Worm (Caenorhabditis elegans): ENCODE measurements around the gene srg-48.

The srg-48 gene

DNA sequence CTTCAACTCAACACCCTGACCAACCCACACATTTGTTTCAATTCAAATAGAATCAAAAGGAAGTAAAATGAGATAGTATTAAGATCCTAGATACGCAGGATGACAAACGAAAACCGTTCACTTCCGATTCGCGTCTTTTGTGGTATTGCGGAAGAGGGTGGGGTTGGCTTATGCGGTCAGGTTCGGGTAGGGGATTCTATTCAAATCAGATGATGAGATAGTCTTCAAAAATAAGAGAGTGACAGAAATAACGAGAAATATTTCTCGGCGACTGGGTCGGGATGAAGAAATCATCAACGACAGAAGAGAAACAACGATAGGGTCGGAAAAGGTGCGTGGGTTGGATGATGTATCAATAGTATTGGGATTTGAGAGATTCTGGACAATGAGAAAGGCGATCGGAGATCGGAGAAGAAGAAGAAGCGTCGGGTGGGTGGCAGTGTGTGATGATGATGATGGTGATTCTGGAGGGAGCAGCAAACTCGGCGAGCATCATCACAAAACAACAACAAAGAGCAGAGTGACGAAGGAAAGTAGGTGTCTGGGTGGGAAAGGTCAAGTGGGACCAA lies 23.3 kb downstream of the srg-48 start (continued):
- TF ChIP-seq Y116A8C.19 (tag; optimal IDR thresholded peaks at IDR 0.05; ENCODE audit: borderline replicate concordance) (no peak), mep-1 (tag; optimal IDR thresholded peaks at IDR 0.05) (peak; percentile 72), nhr-19 (GFP tag; conservative IDR thresholded peaks at IDR 0.05) (peak; percentile 6; the same call in 1 of the 2 replicates), egl-27 (tag; optimal IDR thresholded peaks at IDR 0.05) (no peak), unc-130 (tag; optimal IDR thresholded peaks at IDR 0.05) (peak; percentile 17), lir-3 (tag; optimal IDR thresholded peaks at IDR 0.05; ENCODE audit: poor library complexity) (no peak), C16A3.4 (tag; optimal IDR thresholded peaks at IDR 0.05) (no peak)

DNA sequence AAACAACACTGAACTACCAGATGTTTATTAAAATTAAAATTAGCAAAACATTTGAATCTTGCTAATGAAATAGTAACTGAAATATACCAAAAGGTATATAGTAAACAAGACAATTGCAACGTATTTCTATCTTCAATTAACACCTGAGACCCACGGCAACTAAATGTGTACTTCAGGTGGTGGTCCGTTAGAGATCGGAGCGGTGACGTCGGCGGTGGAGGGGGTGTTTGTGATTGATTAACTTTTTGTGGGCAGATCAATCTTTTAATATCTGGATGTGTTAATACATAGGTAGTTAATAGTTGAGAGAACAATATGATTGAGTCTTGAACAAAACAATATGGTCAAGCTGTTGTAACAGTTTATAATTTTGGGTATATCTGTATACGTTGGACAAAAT lies 23.9 kb downstream of the srg-48 start:
- no peak for TF ChIP-seq unc-98 (GFP tag; IDR thresholded peaks at IDR 0.05)
- TF ChIP-seq mef-2 (tag; optimal IDR thresholded peaks at IDR 0.05): no peak
- TF ChIP-seq nhr-71 (tag; optimal IDR thresholded peaks at IDR 0.05): peak; percentile 30
- no peak for TF ChIP-seq mdl-1 (tag; optimal IDR thresholded peaks at IDR 0.05)
- TF ChIP-seq xbp-1 (tag; optimal IDR thresholded peaks at IDR 0.05): no peak
- no peak for TF ChIP-seq nhr-11 (tag; optimal IDR thresholded peaks at IDR 0.05)
- TF ChIP-seq lin-14 (GFP tag; optimal IDR thresholded peaks at IDR 0.05): peak; percentile 43
- no peak for TF ChIP-seq grh-1 (GFP tag; IDR thresholded peaks at IDR 0.05)
- TF ChIP-seq zag-1 (tag; optimal IDR thresholded peaks at IDR 0.05): no peak
- peak; percentile 17 for TF ChIP-seq lin-39 (tag; optimal IDR thresholded peaks at IDR 0.05)
- peak; percentile 53 for TF ChIP-seq rnt-1 (tag; optimal IDR thresholded peaks at IDR 0.05)
- 0 out of 2 replicates have a peak, but pooled peaks have one; percentile 10 for TF ChIP-seq nhr-19 (GFP tag; conservative IDR thresholded peaks at IDR 0.05)

DNA sequence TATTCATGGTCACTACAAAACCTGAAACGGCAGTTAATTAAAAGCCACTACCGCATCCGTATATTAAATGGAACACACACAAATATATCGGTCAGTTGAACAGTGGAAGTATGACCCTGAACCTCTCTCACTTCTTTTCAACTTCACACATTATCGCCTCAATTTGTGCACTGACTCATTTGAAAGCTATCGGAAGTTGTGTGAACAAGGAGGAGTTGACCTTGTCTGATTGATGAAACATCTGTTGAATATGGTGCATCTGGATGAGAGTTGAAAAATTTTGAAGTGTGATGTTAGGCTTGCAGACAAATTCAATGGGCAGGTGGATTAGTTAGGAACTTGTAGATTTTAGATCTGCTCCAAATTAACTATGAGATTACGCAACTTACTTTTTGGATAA lies 25.2 kb downstream of the srg-48 start:
- no peak for TF ChIP-seq hlh-17 (GFP tag; optimal IDR thresholded peaks at IDR 0.05; ENCODE audit: borderline replicate concordance)
- no peak for TF ChIP-seq blmp-1 (tag; optimal IDR thresholded peaks at IDR 0.05)
- TF ChIP-seq nhr-90 (tag; optimal IDR thresholded peaks at IDR 0.05; ENCODE audit: poor library complexity): no peak
- no peak for TF ChIP-seq mep-1 (tag; optimal IDR thresholded peaks at IDR 0.05)
- TF ChIP-seq nhr-85 (tag): no peak
- no peak for TF ChIP-seq ces-1 (GFP tag; optimal IDR thresholded peaks at IDR 0.05)
- TF ChIP-seq isw-1 (GFP tag; IDR thresholded peaks at IDR 0.05): no peak
- TF ChIP-seq lin-35 (GFP tag; optimal IDR thresholded peaks at IDR 0.05): no peak
- no peak for TF ChIP-seq unc-86 (tag; optimal IDR thresholded peaks at IDR 0.05)
- TF ChIP-seq pqm-1 (tag; optimal IDR thresholded peaks at IDR 0.05): no peak
- no peak for TF ChIP-seq ztf-11 (tag; optimal IDR thresholded peaks at IDR 0.05)
- no peak for TF ChIP-seq elt-3 (tag; optimal IDR thresholded peaks at IDR 0.05)
- no peak for TF ChIP-seq grh-1 (GFP tag; IDR thresholded peaks at IDR 0.05)

DNA sequence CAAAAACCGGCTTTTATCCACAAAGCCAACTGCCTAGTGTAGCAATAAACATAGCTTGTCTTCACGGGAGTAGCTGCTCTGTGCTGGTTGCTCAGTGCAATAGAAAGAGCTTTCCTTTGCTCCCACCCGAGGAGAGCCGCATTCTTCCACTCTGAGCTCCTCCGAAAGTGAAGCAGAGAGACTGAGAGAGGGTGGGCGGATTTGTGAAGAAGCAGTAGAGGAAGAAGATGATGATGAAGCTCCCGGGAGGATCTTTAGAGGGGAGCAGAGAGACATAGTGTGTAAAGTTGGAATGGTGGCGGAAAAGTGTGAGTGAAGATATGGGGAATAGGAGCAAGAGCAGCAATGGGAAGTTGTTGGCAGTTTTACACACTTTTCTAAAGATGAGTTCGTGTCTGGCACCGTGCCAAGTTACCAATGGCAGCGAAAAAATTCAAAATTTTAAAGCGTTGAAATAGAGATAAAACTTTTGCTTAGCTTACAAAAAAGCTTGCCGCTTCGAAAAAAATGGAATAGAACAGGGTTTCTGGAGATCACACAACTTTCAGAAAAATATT lies 26.4 kb downstream of the srg-48 start, which contains the start of gene ZC477.4:
ZC477.4 (minus strand) TSS at position 276 of the 557 bp plus-strand sequence.
- TF ChIP-seq lin-14 (GFP tag; optimal IDR thresholded peaks at IDR 0.05): peak; percentile 74
- TF ChIP-seq snu-23 (GFP tag; optimal IDR thresholded peaks at IDR 0.05): peak; percentile 37
- peak; percentile 59 for TF ChIP-seq dsc-1 (tag; optimal IDR thresholded peaks at IDR 0.05)
- peak; percentile 32 for TF ChIP-seq nhr-20 (tag; optimal IDR thresholded peaks at IDR 0.05)
- TF ChIP-seq mef-2 (tag; optimal IDR thresholded peaks at IDR 0.05): no peak
- TF ChIP-seq nhr-71 (tag; optimal IDR thresholded peaks at IDR 0.05): peak; percentile 59
- TF ChIP-seq unc-130 (tag; optimal IDR thresholded peaks at IDR 0.05): peak; percentile 25
- TF ChIP-seq rnt-1 (tag; optimal IDR thresholded peaks at IDR 0.05): peak; percentile 58
- TF ChIP-seq lsy-2 (tag; optimal IDR thresholded peaks at IDR 0.05): peak; percentile 16 to 17
- peak in 1 of 3 experiments; percentile 7 for TF ChIP-seq dpl-1 (GFP tag; optimal IDR thresholded peaks at IDR 0.05)
- TF ChIP-seq snpc-4 (tag; optimal IDR thresholded peaks at IDR 0.05): no peak
- TF ChIP-seq nhr-19 (GFP tag; conservative IDR thresholded peaks at IDR 0.05): peak; percentile 26; the same call in 1 of the 2 replicates
- TF ChIP-seq pag-3 (tag; optimal IDR thresholded peaks at IDR 0.05; ENCODE audit: borderline replicate concordance, insufficient read depth): peak; percentile 90
- TF ChIP-seq nhr-77 (tag; optimal IDR thresholded peaks at IDR 0.05): peak; percentile 4
- TF ChIP-seq C34B4.2 (tag; optimal IDR thresholded peaks at IDR 0.05): no peak
